Fruit fly (Drosophila melanogaster): ENCODE measurements around the gene CG18081.

Gene CG18081

dm6 chr3L:15834877-15835555, at the start of gene CG18081:
CG18081 (minus strand) TSS chr3L:15835388.
- TF ChIP-seq CG8478 (optimal IDR thresholded peaks at IDR 0.05) = no peak
- peak in 1 of 2 experiments; percentile 46 for TF ChIP-seq CTCF (optimal IDR thresholded peaks at IDR 0.05)

DNA sequence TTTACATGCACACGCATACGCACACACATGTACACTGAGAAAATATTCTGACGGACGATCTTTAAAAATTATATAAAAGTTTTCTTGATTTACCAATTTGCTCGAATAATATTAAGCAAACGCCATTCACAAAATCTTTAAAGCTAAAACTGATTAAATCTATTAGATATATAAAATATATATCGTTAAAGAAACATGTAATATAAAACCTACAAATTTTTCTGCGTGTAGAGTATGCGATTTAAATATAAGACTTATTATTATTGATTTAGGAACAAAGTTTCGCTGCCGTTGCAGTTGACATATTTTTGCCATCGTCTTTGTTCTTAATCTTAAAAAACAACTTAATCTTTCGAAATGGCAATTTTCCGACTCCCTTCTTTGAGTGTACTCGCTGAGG, 42.3 kb upstream of the CG18081 start:
- no peak for TF ChIP-seq CG8478 (optimal IDR thresholded peaks at IDR 0.05)
- TF ChIP-seq CTCF (optimal IDR thresholded peaks at IDR 0.05) = no peak

DNA sequence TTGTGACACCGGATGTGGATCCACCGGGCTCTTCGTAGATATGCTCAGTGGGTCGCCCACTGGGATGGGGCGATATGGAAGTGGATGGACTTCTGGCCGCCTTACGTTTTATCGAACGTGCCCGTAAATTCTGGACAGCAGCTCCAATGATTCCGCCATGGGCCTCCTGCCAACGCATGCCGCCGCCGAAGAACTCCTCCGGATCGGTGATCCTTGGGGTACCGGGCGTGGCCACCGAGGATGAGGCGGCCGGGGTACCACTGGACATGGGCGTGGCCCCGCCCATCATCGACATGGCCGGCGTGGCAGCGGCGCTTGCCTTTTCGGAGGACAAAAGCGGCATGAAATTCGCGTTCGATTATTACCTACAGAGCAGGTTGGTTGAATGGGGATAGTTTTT, 20.8 kb upstream of the CG18081 start:
- TF ChIP-seq CG8478 (optimal IDR thresholded peaks at IDR 0.05) (no peak), CTCF (optimal IDR thresholded peaks at IDR 0.05) (no peak)

DNA sequence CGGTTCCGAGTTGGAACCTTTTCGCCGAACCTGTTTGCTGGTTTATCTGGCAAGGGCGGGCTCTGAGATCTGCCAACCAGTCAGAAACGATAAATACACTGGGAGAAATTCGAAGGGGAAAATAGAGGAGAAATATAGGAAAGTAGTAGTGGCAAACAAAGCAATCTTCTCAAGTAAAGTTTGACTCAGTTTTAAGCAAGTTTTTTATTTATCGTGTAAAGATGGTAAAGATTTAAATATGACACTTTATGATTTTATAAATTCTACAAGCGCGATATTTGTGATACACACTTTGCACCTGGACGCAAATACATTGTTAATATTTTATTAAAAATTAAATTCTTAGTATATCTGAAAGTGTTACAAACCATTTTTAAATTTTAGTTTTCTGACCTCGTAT, 12.5 kb upstream of the CG18081 start:
- TF ChIP-seq CG8478 (optimal IDR thresholded peaks at IDR 0.05) = no peak
- no peak for TF ChIP-seq CTCF (optimal IDR thresholded peaks at IDR 0.05)

DNA sequence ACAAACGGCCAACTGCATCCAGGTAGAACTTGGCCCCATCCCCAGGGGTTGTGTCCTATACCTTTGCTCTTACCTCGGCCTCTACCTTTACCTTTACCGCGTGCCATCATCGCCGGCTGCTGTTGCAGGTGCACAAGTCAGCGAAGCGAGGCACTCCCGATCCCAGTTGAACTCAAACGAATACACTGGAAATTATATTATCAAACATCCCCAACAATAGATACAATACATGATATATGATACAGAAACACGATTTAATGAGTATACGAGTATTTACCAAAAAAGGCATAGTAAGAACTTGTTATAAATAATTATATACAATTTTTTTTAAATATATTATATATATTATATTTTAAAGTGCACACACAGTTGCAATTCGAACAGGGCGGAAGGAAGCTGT, 12.0 kb upstream of the CG18081 start:
- TF ChIP-seq CG8478 (optimal IDR thresholded peaks at IDR 0.05) (no peak), CTCF (optimal IDR thresholded peaks at IDR 0.05) (no peak)

DNA sequence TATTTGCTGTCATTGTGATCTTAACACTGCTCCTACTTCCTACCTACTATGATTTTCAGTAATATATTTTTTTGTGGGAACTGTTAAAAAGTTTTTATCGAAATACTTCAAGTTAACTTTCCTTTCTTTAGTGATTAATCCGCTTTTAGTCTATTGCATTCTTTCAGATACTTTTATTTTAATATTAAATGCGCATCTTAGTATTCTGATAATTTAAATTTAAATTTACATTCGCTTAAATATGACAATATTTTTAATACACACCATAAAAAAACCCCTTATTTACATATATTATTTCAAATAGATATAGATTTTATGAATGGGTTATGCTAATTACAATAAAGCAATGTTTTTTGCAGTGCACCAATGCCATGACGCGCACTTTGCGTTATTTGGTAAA, 9.4 kb upstream of the CG18081 start:
- TF ChIP-seq CTCF (optimal IDR thresholded peaks at IDR 0.05) (no peak), CG8478 (optimal IDR thresholded peaks at IDR 0.05) (no peak)

- TF ChIP-seq CTCF (optimal IDR thresholded peaks at IDR 0.05) = no peak
These were observed 8.8 kb upstream of the CG18081 start, which contains the start of gene meru for dm6 chr3L:15843962-15844361. meru (minus strand) TSS chr3L:15844062.

DNA sequence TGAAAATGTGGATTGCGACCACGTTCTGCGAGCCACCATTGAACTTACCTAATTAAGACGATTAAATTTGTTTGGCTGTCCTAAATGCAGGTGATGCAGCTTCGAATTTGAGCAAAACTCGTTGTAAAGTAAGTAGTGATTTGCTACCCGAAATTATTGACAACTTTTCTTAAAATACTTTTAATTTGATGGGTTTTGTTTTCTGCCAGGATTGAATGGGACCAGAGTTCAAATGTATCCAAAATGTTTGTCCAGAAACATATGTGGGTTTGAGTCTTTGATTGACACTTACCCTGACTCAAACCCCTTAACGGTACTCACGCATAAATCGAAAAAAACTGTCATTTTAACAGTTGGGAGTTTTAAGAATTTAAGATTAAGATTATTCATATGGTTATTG, 2.0 kb upstream of the CG18081 start, which contains the start of gene CG15715:
CG15715 (minus strand) TSS at position 274 of the 400 bp plus-strand sequence.
- TF ChIP-seq CG8478 (optimal IDR thresholded peaks at IDR 0.05) = no peak
- peak in 1 of 2 experiments; percentile 54 for TF ChIP-seq CTCF (optimal IDR thresholded peaks at IDR 0.05)

- no peak for TF ChIP-seq CG8478 (optimal IDR thresholded peaks at IDR 0.05)
- peak in 1 of 2 experiments; percentile 38 for TF ChIP-seq CTCF (optimal IDR thresholded peaks at IDR 0.05)
These were observed 3.0 kb downstream of the CG18081 start, which contains the start of gene CG12713 for dm6 chr3L:15832146-15832545. CG12713 (plus strand) TSS chr3L:15832464.

DNA sequence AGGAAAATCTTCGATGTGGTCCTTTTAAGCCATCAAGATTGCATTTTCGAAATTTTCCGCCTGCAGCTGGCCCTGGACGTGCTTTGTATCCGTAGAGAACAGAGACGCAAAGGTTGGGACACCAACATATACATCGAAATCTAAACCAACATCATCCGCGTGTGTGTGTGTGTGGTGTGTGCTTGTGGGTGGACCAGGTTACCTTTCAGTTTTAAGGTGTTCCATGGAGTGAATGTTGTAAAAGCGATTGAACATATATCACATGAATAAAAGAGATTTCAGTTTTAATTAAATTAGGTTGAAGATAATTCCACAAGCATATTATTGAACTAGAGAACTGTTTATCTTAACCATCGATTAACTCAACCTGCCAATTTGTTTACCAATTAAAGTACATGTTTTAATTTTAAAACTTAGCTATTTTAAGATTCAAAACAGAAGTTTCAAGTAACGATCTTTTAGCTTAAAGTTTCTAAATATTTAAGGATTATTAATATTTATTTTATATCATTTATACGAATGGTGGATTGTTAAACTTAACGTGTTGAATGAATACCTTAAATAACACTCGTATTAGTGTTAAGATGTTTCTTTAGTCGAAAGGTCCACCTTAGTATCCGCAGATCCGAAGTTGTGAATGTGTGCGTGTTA, 8.1 kb downstream of the CG18081 start:
- no peak for TF ChIP-seq CTCF (optimal IDR thresholded peaks at IDR 0.05)
- TF ChIP-seq CG8478 (optimal IDR thresholded peaks at IDR 0.05) = no peak

DNA sequence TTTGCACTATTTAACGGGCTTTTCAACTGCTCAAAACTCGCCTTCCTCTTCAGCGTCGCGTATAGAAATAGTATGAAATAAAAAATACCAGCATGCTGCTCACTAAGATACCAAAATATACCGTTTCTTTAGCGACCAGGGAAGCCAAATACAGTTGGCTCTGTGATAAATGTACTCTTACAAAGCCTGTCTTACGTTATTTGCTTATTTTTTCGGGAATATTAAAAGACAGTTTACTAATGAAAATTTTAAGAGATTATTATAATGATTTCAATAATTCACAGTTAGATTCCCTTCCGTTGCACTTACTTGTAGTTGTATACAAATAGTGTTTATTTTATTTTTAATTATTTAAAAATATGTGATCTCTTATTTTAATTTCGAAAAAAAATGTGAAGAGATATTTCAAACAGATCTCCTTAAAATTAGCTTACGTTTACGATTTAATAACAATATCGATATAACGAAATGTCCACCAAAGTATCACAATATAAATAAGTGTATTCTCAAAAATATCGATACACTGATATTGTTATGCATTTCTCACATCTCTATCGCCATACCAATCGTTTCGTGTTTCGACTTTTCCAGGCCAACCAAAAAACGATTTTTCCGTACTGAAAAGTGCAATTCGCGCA, 8.7 kb downstream of the CG18081 start, which contains the start of the genes DCP2 and dbo:
DCP2 (minus strand) TSS at position 77 of the 638 bp plus-strand sequence.
dbo (plus strand) TSS at position 542 of the 638 bp plus-strand sequence.
- no peak for TF ChIP-seq CG8478 (optimal IDR thresholded peaks at IDR 0.05)
- TF ChIP-seq CTCF (optimal IDR thresholded peaks at IDR 0.05) = no peak

DNA sequence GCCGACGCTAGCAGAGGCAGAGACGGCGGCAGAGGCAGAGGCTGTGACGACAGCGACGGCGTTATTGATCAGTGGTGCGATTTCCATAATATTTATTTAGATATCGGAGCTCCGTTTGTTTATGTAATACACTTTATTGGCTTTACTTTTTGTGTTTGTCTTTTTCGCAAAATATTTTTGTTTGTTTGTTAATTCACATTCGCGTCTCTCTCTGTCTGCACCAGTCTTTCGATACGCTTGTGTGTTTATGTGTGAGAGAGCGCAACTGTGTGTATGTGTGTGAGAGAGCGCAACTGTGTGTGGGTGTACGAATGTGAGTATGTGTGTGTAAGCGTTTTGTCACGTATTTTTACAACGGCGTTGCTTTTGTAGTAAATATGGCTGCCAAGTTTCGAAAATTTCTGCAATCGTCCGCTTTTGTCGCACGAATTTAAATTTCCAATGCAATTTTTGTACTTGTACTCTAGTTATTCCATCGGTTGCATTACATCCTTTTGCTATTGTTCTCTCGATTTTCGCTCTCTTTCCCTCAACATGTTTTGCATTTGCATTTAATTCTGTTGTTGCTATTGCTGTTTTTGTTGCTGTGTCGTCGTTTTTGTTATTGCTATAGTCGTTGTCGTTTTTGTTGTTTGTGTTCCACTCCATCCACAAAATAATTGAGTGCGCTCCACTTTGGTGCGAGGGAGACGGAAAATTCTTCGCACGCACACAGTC, 9.5 kb downstream of the CG18081 start:
- TF ChIP-seq CG8478 (optimal IDR thresholded peaks at IDR 0.05) (no peak), CTCF (optimal IDR thresholded peaks at IDR 0.05) (no peak)

DNA sequence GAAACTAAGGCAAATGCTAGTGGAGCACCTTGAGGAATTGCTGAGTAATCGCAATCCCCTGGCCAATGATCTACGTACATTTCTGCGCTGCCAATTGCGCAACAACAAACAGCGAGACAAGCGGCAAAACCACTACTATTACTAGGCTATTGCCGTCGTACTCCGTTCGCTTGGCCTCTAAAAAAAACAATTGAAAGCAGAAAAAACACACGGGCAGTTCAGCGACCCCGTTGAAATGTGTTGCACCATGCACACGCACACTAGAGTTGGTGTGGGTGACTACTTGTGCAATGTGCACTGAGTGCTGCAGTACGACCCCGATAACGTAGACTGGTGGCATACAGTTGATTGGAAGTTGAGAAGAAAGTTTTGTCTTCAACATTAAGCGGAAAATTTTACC, 10.7 kb downstream of the CG18081 start:
- no peak for TF ChIP-seq CTCF (optimal IDR thresholded peaks at IDR 0.05)
- no peak for TF ChIP-seq CG8478 (optimal IDR thresholded peaks at IDR 0.05)

- TF ChIP-seq CG8478 (optimal IDR thresholded peaks at IDR 0.05) (no peak), CTCF (optimal IDR thresholded peaks at IDR 0.05) (no peak)
These were observed 11.3 kb downstream of the CG18081 start for dm6 chr3L:15823780-15824423.

DNA sequence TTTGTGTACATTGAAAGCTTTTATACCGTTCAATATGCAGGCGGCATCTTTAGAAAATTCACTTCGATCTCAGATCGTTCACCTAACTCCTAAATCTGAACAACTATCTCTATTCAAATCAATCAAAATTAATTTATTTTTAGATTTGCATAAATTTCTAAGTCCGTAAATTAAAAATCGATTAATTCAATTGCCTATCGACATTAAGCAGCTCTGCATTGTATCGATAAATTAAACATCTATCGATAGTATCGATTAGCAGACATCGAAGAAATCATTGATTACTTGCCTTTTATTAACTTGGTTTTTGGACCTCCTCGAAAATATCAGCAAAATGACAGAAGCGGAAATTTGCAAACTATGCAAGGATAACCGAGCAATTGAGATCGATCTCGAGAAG, 18.5 kb downstream of the CG18081 start, which contains the start of gene CkIIalpha-i1:
CkIIalpha-i1 (plus strand) TSS at position 266 of the 400 bp plus-strand sequence.
- TF ChIP-seq CTCF (optimal IDR thresholded peaks at IDR 0.05) = no peak
- TF ChIP-seq CG8478 (optimal IDR thresholded peaks at IDR 0.05) = no peak
